Fruit fly (Drosophila melanogaster): ENCODE data around the gene eIF3a.

Gene eIF3a

DNA sequence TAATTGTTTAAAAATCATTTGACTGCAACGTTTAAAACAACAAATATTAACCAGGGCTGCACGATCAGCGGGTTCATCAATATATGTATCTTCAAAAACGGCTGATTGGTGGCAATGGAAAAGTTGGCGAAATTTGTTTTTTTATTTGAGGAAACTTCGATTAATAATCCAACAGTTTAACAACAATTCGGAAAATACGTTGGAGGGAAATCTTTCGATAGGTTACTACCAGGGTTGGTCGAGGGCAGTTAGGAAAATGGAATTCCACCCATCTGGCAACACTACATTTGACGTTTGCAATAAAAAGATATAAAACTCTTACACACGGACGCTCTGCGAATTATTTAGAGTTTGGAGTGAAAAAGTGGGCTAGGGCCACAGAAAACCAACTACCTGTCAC lies 3.4 kb upstream of the eIF3a start, which contains the start of the genes Lipt2 and CG14650 (continued):
- TF ChIP-seq CG12391 (tag; optimal IDR thresholded peaks at IDR 0.05) (peak; percentile 73), Poxn (GFP tag; IDR thresholded peaks at IDR 0.05) (no peak), phol (tag; optimal IDR thresholded peaks at IDR 0.05) (peak; percentile 81), CG2129 (GFP tag; IDR thresholded peaks at IDR 0.05; ENCODE audit: partially characterized antibody) (peak; percentile 26; the same call in 1 of the 2 replicates), CG2199 (GFP tag; IDR thresholded peaks at IDR 0.05) (no peak), CG2712 (tag; optimal IDR thresholded peaks at IDR 0.05) (peak; percentile 60), pzg (GFP tag; optimal IDR thresholded peaks at IDR 0.05) (peak; percentile 81), CG11456 (GFP tag; IDR thresholded peaks at IDR 0.05) (no peak), crp (GFP tag; optimal IDR thresholded peaks at IDR 0.05) (peak in 1 of 2 experiments; percentile 37), Atf3 (GFP tag; optimal IDR thresholded peaks at IDR 0.05) (peak; percentile 42), CG10979 (tag; optimal IDR thresholded peaks at IDR 0.05) (peak; percentile 37), lov (optimal IDR thresholded peaks at IDR 0.05) (no peak), lov (GFP tag; IDR thresholded peaks at IDR 0.05) (no peak), CG18262 (tag; optimal IDR thresholded peaks at IDR 0.05) (peak; percentile 46), CG10565 (GFP tag; optimal IDR thresholded peaks at IDR 0.05) (no peak), nau (GFP tag; optimal IDR thresholded peaks at IDR 0.05) (no peak), grn (GFP tag; optimal IDR thresholded peaks at IDR 0.05) (no peak), CG4617 (GFP tag; optimal IDR thresholded peaks at IDR 0.05; ENCODE audit: borderline replicate concordance) (peak; percentile 98), h (optimal IDR thresholded peaks at IDR 0.05) (no peak), CG10366 (GFP tag; IDR thresholded peaks at IDR 0.05) (peak; percentile 9; the same call in 1 of the 2 replicates), Abd-B (GFP tag; optimal IDR thresholded peaks at IDR 0.05) (no peak), eyg (GFP tag; optimal IDR thresholded peaks at IDR 0.05) (no peak), gfzf (GFP tag; optimal IDR thresholded peaks at IDR 0.05) (peak; percentile 70), sna (GFP tag; IDR thresholded peaks at IDR 0.05; ENCODE audit: partially characterized antibody) (peak; percentile 46), ssp (GFP tag; IDR thresholded peaks at IDR 0.05) (no peak), CG17912 (GFP tag; optimal IDR thresholded peaks at IDR 0.05) (peak; percentile 1), CG17359 (tag; optimal IDR thresholded peaks at IDR 0.05) (peak; percentile 47), CG43689 (GFP tag; IDR thresholded peaks at IDR 0.05) (no peak), CG2120 (GFP tag; optimal IDR thresholded peaks at IDR 0.05) (peak; percentile 77), CG1647 (GFP tag; optimal IDR thresholded peaks at IDR 0.05) (peak; percentile 37), danr (GFP tag; IDR thresholded peaks at IDR 0.05) (no peak), fd3F (GFP tag; optimal IDR thresholded peaks at IDR 0.05) (peak; percentile 22), CG7963 (GFP tag; IDR thresholded peaks at IDR 0.05; ENCODE audit: partially characterized antibody) (no peak), Eip74EF (GFP tag; optimal IDR thresholded peaks at IDR 0.05) (no peak), ERR (GFP tag; optimal IDR thresholded peaks at IDR 0.05) (peak; percentile 40), zen (tag; optimal IDR thresholded peaks at IDR 0.05) (peak; percentile 45), fu2 (GFP tag; optimal IDR thresholded peaks at IDR 0.05) (peak; percentile 72), Mes4 (GFP tag; optimal IDR thresholded peaks at IDR 0.05) (peak; percentile 47), CG4282 (GFP tag; optimal IDR thresholded peaks at IDR 0.05) (peak; percentile 32), jigr1 (GFP tag; IDR thresholded peaks at IDR 0.05) (no peak), Fer2 (tag; optimal IDR thresholded peaks at IDR 0.05) (no peak), yki (optimal IDR thresholded peaks at IDR 0.05) (no peak), CG32772 (GFP tag; IDR thresholded peaks at IDR 0.05) (0 out of 2 replicates have a peak, but pooled peaks have one; percentile 18), Spps (tag; optimal IDR thresholded peaks at IDR 0.05) (no peak), lola (GFP tag; optimal IDR thresholded peaks at IDR 0.05) (peak in 1 of 3 experiments; percentile 52), pita (GFP tag; optimal IDR thresholded peaks at IDR 0.05) (no peak), Adf1 (GFP tag; IDR thresholded peaks at IDR 0.05) (no peak), tgo (GFP tag; IDR thresholded peaks at IDR 0.05) (no peak; the same call in 2 of the 3 replicates), odd (GFP tag; optimal IDR thresholded peaks at IDR 0.05) (no peak), da (GFP tag; optimal IDR thresholded peaks at IDR 0.05) (no peak), CG1602 (GFP tag; optimal IDR thresholded peaks at IDR 0.05) (peak; percentile 50)

Measured in whole organism, embryonic.